Worm (Caenorhabditis elegans): ENCODE measurements around the gene olrn-1.

Gene olrn-1

ce11 chrX:15567986-15568940 is 30.8 kb downstream of the olrn-1 start, which contains the start of gene dyn-1 (continued):
- TF ChIP-seq duxl-1 (tag; optimal IDR thresholded peaks at IDR 0.05; ENCODE audit: poor library complexity) (peak; percentile 13), hmg-1.1 (GFP tag; IDR thresholded peaks at IDR 0.05) (peak; percentile 67), lim-7 (GFP tag; IDR thresholded peaks at IDR 0.05) (no peak), ctbp-1 (GFP tag; IDR thresholded peaks at IDR 0.05) (0 out of 2 replicates have a peak, but pooled peaks have one; percentile 21), F26F4.8 (GFP tag; conservative IDR thresholded peaks at IDR 0.05) (no peak), lin-13 (GFP tag; optimal IDR thresholded peaks at IDR 0.05) (no peak), dmd-6 (GFP tag; IDR thresholded peaks at IDR 0.05) (peak; percentile 64), F44E2.7 (GFP tag; IDR thresholded peaks at IDR 0.05) (no peak), T20F7.1 (GFP tag; optimal IDR thresholded peaks at IDR 0.05) (no peak), spr-3 (GFP tag; optimal IDR thresholded peaks at IDR 0.05) (no peak), unc-130 (GFP tag; optimal IDR thresholded peaks at IDR 0.05) (no peak), fkh-10 (GFP tag; optimal IDR thresholded peaks at IDR 0.05) (no peak), ztf-11 (tag; optimal IDR thresholded peaks at IDR 0.05) (no peak), tra-1 (GFP tag; IDR thresholded peaks at IDR 0.05) (no peak), nhr-10 (tag; optimal IDR thresholded peaks at IDR 0.05) (no peak), hif-1 (tag; optimal IDR thresholded peaks at IDR 0.05) (peak in 1 of 2 experiments; percentile 48), nhr-111 (GFP tag; optimal IDR thresholded peaks at IDR 0.05) (no peak), ceh-20 (GFP tag; IDR thresholded peaks at IDR 0.05) (0 out of 2 replicates have a peak, but pooled peaks have one; percentile 52), ama-1 (optimal IDR thresholded peaks at IDR 0.05) (no peak), ceh-82 (tag; optimal IDR thresholded peaks at IDR 0.05) (no peak), nhr-102 (tag; optimal IDR thresholded peaks at IDR 0.05) (peak; percentile 61), mxl-2 (GFP tag; conservative IDR thresholded peaks at IDR 0.05) (no peak), zag-1 (tag; optimal IDR thresholded peaks at IDR 0.05) (no peak), nhr-76 (tag; optimal IDR thresholded peaks at IDR 0.05) (no peak), sdz-12 (GFP tag; optimal IDR thresholded peaks at IDR 0.05) (no peak), lin-38 (GFP tag; IDR thresholded peaks at IDR 0.05) (no peak), Y5F2A.4 (GFP tag; optimal IDR thresholded peaks at IDR 0.05) (no peak), zfp-3 (GFP tag; conservative IDR thresholded peaks at IDR 0.05) (no peak), dmd-8 (GFP tag; IDR thresholded peaks at IDR 0.05) (no peak), lin-39 (tag; optimal IDR thresholded peaks at IDR 0.05) (no peak), lin-15B (tag; optimal IDR thresholded peaks at IDR 0.05) (no peak), R02D3.7 (tag; optimal IDR thresholded peaks at IDR 0.05) (no peak), nhr-11 (tag; optimal IDR thresholded peaks at IDR 0.05) (peak; percentile 16), zip-11 (GFP tag; IDR thresholded peaks at IDR 0.05) (no peak), zip-2 (tag; optimal IDR thresholded peaks at IDR 0.05) (no peak), lin-1 (GFP tag; IDR thresholded peaks at IDR 0.05) (no peak), daf-8 (GFP tag; IDR thresholded peaks at IDR 0.05) (no peak), zfp-2 (tag; optimal IDR thresholded peaks at IDR 0.05) (no peak), hlh-30 (tag; optimal IDR thresholded peaks at IDR 0.05; ENCODE audit: insufficient read depth) (peak; percentile 69), vab-7 (GFP tag; IDR thresholded peaks at IDR 0.05) (no peak), nhr-237 (tag; optimal IDR thresholded peaks at IDR 0.05) (no peak), Y105C5A.15 (GFP tag; IDR thresholded peaks at IDR 0.05) (no peak), daf-16 (GFP tag; optimal IDR thresholded peaks at IDR 0.05) (no peak), daf-16 (tag; optimal IDR thresholded peaks at IDR 0.05) (peak; percentile 32), mep-1 (tag; optimal IDR thresholded peaks at IDR 0.05) (peak; percentile 88), nhr-6 (tag; optimal IDR thresholded peaks at IDR 0.05) (no peak), dmd-9 (GFP tag; IDR thresholded peaks at IDR 0.05) (0 out of 2 replicates have a peak, but pooled peaks have one; percentile 8), aha-1 (tag) (peak; percentile 52), set-16 (GFP tag; IDR thresholded peaks at IDR 0.05) (peak; percentile 64), pha-4 (GFP tag; IDR thresholded peaks at IDR 0.05) (0 out of 2 replicates have a peak, but pooled peaks have one; percentile 45), pha-4 (tag; optimal IDR thresholded peaks at IDR 0.05) (no peak)

Measured in whole organism, L4 larva.